In the genomic region with DNA sequence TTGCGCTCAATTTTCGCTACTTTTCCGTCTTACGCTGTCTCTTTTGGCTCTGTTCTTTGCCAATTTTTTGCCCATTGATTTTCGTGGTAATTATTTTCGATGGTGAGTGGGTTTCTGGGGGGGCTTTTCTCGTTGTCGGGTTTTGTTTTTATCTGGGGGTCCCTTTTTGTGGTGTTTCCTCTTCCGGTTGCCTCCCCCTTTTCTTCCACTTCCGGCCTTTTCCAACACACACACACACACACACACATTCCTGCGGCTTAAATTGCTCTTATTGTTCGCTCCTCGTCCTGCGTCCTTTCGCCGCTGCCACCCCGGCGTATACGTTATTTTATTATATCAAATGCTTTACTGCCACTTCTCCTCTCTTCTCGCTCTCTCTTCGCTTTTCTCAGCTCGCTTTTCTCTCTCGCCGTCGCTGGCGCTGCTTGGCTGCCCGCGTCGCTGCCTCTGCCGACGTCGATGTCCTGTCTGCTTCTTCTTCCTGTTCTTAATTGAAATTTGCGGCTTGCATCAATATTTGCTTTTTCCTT, we compare ENCODE assay signal across 2 fruit fly cellular contexts.
TF ChIP-seq lines count a peak whose summit lies in the region.

No protein-coding gene starts in this region.

- no peak for TF ChIP-seq CTCF in whole organism, embryonic (GFP tag; optimal IDR thresholded peaks at IDR 0.05; lab: Kevin White, UChicago)

TF ChIP-seq in whole organism, embryonic, 481 proteins besides CTCF, POLR2A, EP300 and RAD21 (continues in another document):
- TF ChIP-seq ewg (GFP tag; optimal IDR thresholded peaks at IDR 0.05; lab: Kevin White, UChicago) = no peak
- TF ChIP-seq fd96Cb (tag; optimal IDR thresholded peaks at IDR 0.05; lab: Kevin White, UChicago) = no peak
- TF ChIP-seq Trl (optimal IDR thresholded peaks at IDR 0.05; lab: Kevin White, UChicago) = peak; percentile 40 to 64
- TF ChIP-seq Trl (GFP tag; optimal IDR thresholded peaks at IDR 0.05; lab: Kevin White, UChicago) = no peak
- no peak for TF ChIP-seq CG31365 (tag; optimal IDR thresholded peaks at IDR 0.05; lab: Kevin White, UChicago)
- peak; percentile 4 for TF ChIP-seq Sox100B (GFP tag; optimal IDR thresholded peaks at IDR 0.05; lab: Kevin White, UChicago)
- TF ChIP-seq ftz-f1 (GFP tag; optimal IDR thresholded peaks at IDR 0.05; lab: Kevin White, UChicago) = no peak
- TF ChIP-seq CG10543 (GFP tag; optimal IDR thresholded peaks at IDR 0.05; lab: Kevin White, UChicago) = peak; percentile 3
- no peak for TF ChIP-seq Rfx (GFP tag; IDR thresholded peaks at IDR 0.05; lab: Robert Waterston, UW)
- peak; percentile 85 for TF ChIP-seq abd-A (tag; optimal IDR thresholded peaks at IDR 0.05; lab: Kevin White, UChicago)
- no peak for TF ChIP-seq lilli (GFP tag; optimal IDR thresholded peaks at IDR 0.05; lab: Kevin White, UChicago)
- TF ChIP-seq CG17385 (GFP tag; optimal IDR thresholded peaks at IDR 0.05; lab: Kevin White, UChicago) = peak; percentile 33
- peak; percentile 55 for TF ChIP-seq CG18599 (GFP tag; optimal IDR thresholded peaks at IDR 0.05; lab: Kevin White, UChicago)
- TF ChIP-seq wdn (GFP tag; IDR thresholded peaks at IDR 0.05; lab: Robert Waterston, UW) = no peak
- no peak for TF ChIP-seq Hr51 (GFP tag; optimal IDR thresholded peaks at IDR 0.05; lab: Kevin White, UChicago)
- TF ChIP-seq CG8281 (tag; optimal IDR thresholded peaks at IDR 0.05; lab: Kevin White, UChicago) = no peak
- TF ChIP-seq Poxn (GFP tag; IDR thresholded peaks at IDR 0.05; lab: Robert Waterston, UW) = no peak
- TF ChIP-seq Lim3 (GFP tag; IDR thresholded peaks at IDR 0.05; lab: Robert Waterston, UW) = no peak
- TF ChIP-seq CG17912 (GFP tag; optimal IDR thresholded peaks at IDR 0.05; lab: Kevin White, UChicago) = no peak
- no peak for TF ChIP-seq da (GFP tag; optimal IDR thresholded peaks at IDR 0.05; lab: Kevin White, UChicago)
- peak; percentile 46; the same call in 1 of the 2 replicates for TF ChIP-seq CG7372 (GFP tag; IDR thresholded peaks at IDR 0.05; lab: Robert Waterston, UW)
- no peak for TF ChIP-seq CG14965 (GFP tag; optimal IDR thresholded peaks at IDR 0.05; lab: Kevin White, UChicago; ENCODE audit: borderline replicate concordance)
- no peak for TF ChIP-seq pzg (GFP tag; optimal IDR thresholded peaks at IDR 0.05; lab: Kevin White, UChicago)
- TF ChIP-seq Pdp1 (GFP tag; optimal IDR thresholded peaks at IDR 0.05; lab: Kevin White, UChicago) = no peak
- TF ChIP-seq psq (GFP tag; optimal IDR thresholded peaks at IDR 0.05; lab: Kevin White, UChicago) = peak; percentile 52
- TF ChIP-seq CG34422 (GFP tag; IDR thresholded peaks at IDR 0.05; lab: Robert Waterston, UW) = no peak
- peak; percentile 70 for TF ChIP-seq CG34376 (GFP tag; optimal IDR thresholded peaks at IDR 0.05; lab: Kevin White, UChicago)
- no peak for TF ChIP-seq luna (GFP tag; optimal IDR thresholded peaks at IDR 0.05; lab: Kevin White, UChicago)
- peak; percentile 26 for TF ChIP-seq sd (tag; optimal IDR thresholded peaks at IDR 0.05; lab: Kevin White, UChicago)
- peak; percentile 55 for TF ChIP-seq Ets97D (GFP tag; optimal IDR thresholded peaks at IDR 0.05; lab: Kevin White, UChicago)
- TF ChIP-seq CG3838 (GFP tag; optimal IDR thresholded peaks at IDR 0.05; lab: Kevin White, UChicago) = no peak
- TF ChIP-seq CG2678 (tag; optimal IDR thresholded peaks at IDR 0.05; lab: Kevin White, UChicago) = no peak
- TF ChIP-seq pnt (GFP tag; optimal IDR thresholded peaks at IDR 0.05; lab: Kevin White, UChicago) = no peak
- no peak for TF ChIP-seq danr (GFP tag; IDR thresholded peaks at IDR 0.05; lab: Robert Waterston, UW)
- TF ChIP-seq CG10959 (GFP tag; IDR thresholded peaks at IDR 0.05; lab: Robert Waterston, UW) = no peak
- no peak for TF ChIP-seq lola (GFP tag; optimal IDR thresholded peaks at IDR 0.05; lab: Kevin White, UChicago)
- TF ChIP-seq CG11695 (GFP tag; IDR thresholded peaks at IDR 0.05; lab: Robert Waterston, UW) = no peak
- TF ChIP-seq odd (GFP tag; optimal IDR thresholded peaks at IDR 0.05; lab: Kevin White, UChicago) = peak; percentile 6
- no peak for TF ChIP-seq CG3995 (GFP tag; optimal IDR thresholded peaks at IDR 0.05; lab: Kevin White, UChicago)
- TF ChIP-seq bab2 (GFP tag; optimal IDR thresholded peaks at IDR 0.05; lab: Kevin White, UChicago) = no peak
- TF ChIP-seq CG34224 (GFP tag; IDR thresholded peaks at IDR 0.05; lab: Robert Waterston, UW; ENCODE audit: partially characterized antibody) = no peak
- no peak for TF ChIP-seq CG18011 (GFP tag; optimal IDR thresholded peaks at IDR 0.05; lab: Kevin White, UChicago)
- TF ChIP-seq Adf1 (GFP tag; IDR thresholded peaks at IDR 0.05; lab: Robert Waterston, UW) = peak; percentile 84
- peak; percentile 58 for TF ChIP-seq crol (GFP tag; IDR thresholded peaks at IDR 0.05; lab: Robert Waterston, UW)

TF ChIP-seq in whole organism, wandering third instar larva, 38 proteins besides CTCF, POLR2A, EP300 and RAD21:
- TF ChIP-seq Dfd (GFP tag; optimal IDR thresholded peaks at IDR 0.05; lab: Kevin White, UChicago) = peak; percentile 69
- TF ChIP-seq psq (GFP tag; optimal IDR thresholded peaks at IDR 0.05; lab: Kevin White, UChicago) = peak; percentile 46
- no peak for TF ChIP-seq dl (GFP tag; optimal IDR thresholded peaks at IDR 0.05; lab: Kevin White, UChicago; ENCODE audit: insufficient read depth in 1 of 2, partially characterized antibody in 2 of 2)
